Worm (Caenorhabditis elegans) whole organism, L1 larva: Measurements from ENCODE around the gene F59C12.4.

Source experiments
- grh-1 ChIP-seq: fragments of 200-800 bp; sonication (Bioruptor generic); IDR thresholded peaks from 2 replicates; pipeline ENCODE4 v1.3.6; 2022; ENCODE audit warnings: missing genetic modification reagents, missing genetic modification characterization, missing compliant biosample characterization
- lin-39 ChIP-seq: fragments of 150-350 bp; optimal IDR thresholded peaks from 2 replicates; lab custom pipeline; 2014; ENCODE audit warnings: missing biosample characterization, missing genetic modification reagents, missing genetic modification characterization

DNA sequence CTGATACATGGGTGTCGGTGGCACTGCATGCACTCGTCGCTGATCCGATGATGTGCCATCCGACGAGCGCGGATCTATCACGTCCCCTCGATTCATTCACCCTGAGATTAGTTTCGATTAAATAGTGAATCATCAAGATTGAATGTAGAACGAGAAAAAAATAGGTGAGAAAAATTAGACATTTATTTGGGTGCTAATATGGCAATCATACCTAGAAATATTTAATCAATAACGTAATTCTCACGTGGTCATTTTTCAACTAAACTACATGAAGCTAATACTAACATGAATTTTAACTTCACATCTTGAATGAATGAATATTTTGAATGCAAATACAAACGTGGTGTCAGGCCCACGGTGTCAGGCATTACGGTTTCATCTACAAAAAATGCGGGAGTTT lies 7.0 kb upstream of the F59C12.4 start, which contains the start of gene F59C12.3:
- TF ChIP-seq grh-1 (no peak), lin-39 (tag; lab: Kevin White, UChicago) (no peak)
